Worm (Caenorhabditis elegans): Measurements from ENCODE around the gene Y48E1C.1.
A peak's percentile ranks its signal among the peaks of the same experiment; 100 is the strongest.

The Y48E1C.1 gene

ce11 chrII:13447668-13448067 lies 32.9 kb downstream of the Y48E1C.1 start (continued):
- TF ChIP-seq ztf-11 (tag; optimal IDR thresholded peaks at IDR 0.05) (no peak), nhr-237 (tag; optimal IDR thresholded peaks at IDR 0.05) (peak; percentile 77), jun-1 (tag; optimal IDR thresholded peaks at IDR 0.05) (peak; percentile 59), ceh-88 (GFP tag; IDR thresholded peaks at IDR 0.05) (0 out of 2 replicates have a peak, but pooled peaks have one; percentile 14), pax-3 (tag; optimal IDR thresholded peaks at IDR 0.05) (peak; percentile 40), Y116A8C.19 (tag; optimal IDR thresholded peaks at IDR 0.05; ENCODE audit: borderline replicate concordance) (no peak), alr-1 (tag; optimal IDR thresholded peaks at IDR 0.05; ENCODE audit: borderline replicate concordance) (no peak), nhr-84 (tag; optimal IDR thresholded peaks at IDR 0.05) (no peak), fkh-10 (GFP tag; optimal IDR thresholded peaks at IDR 0.05) (peak; percentile 77), fos-1 (tag; optimal IDR thresholded peaks at IDR 0.05) (peak; percentile 81), mep-1 (tag; optimal IDR thresholded peaks at IDR 0.05) (peak; percentile 96), egl-13 (tag; optimal IDR thresholded peaks at IDR 0.05) (no peak), nhr-76 (tag; optimal IDR thresholded peaks at IDR 0.05) (no peak), mdl-1 (tag; optimal IDR thresholded peaks at IDR 0.05) (peak in 1 of 2 experiments; percentile 92), ceh-8 (GFP tag; optimal IDR thresholded peaks at IDR 0.05) (no peak), C34B4.2 (tag; optimal IDR thresholded peaks at IDR 0.05) (no peak), nhr-12 (tag; optimal IDR thresholded peaks at IDR 0.05) (no peak), lin-13 (GFP tag; optimal IDR thresholded peaks at IDR 0.05) (peak; percentile 92), aly-2 (tag; optimal IDR thresholded peaks at IDR 0.05) (no peak), elt-2 (tag; optimal IDR thresholded peaks at IDR 0.05) (peak; percentile 1), ceh-82 (tag; optimal IDR thresholded peaks at IDR 0.05) (peak; percentile 33 to 90 (median 62)), dsc-1 (tag; optimal IDR thresholded peaks at IDR 0.05) (peak; percentile 72), ama-1 (optimal IDR thresholded peaks at IDR 0.05) (peak; percentile 44), fkh-4 (tag; optimal IDR thresholded peaks at IDR 0.05; ENCODE audit: borderline replicate concordance) (no peak), ztf-4 (tag; optimal IDR thresholded peaks at IDR 0.05) (peak; percentile 46), vab-15 (tag; optimal IDR thresholded peaks at IDR 0.05) (no peak), swsn-7 (tag; optimal IDR thresholded peaks at IDR 0.05) (peak; percentile 82), mab-9 (GFP tag; IDR thresholded peaks at IDR 0.05) (no peak), dpl-1 (GFP tag; optimal IDR thresholded peaks at IDR 0.05) (peak; percentile 77 to 83 (median 79)), nhr-28 (tag; optimal IDR thresholded peaks at IDR 0.05) (no peak), ets-5 (GFP tag; IDR thresholded peaks at IDR 0.05) (no peak), zag-1 (tag; optimal IDR thresholded peaks at IDR 0.05) (no peak), unc-62 (GFP tag; optimal IDR thresholded peaks at IDR 0.05) (peak; percentile 31), hlh-4 (tag; optimal IDR thresholded peaks at IDR 0.05) (no peak), elt-3 (tag; optimal IDR thresholded peaks at IDR 0.05) (peak in 2 of 6 experiments; percentile 67 to 80), lin-14 (GFP tag; optimal IDR thresholded peaks at IDR 0.05) (peak; percentile 99), nhr-71 (tag; optimal IDR thresholded peaks at IDR 0.05) (peak; percentile 95), lin-35 (GFP tag; optimal IDR thresholded peaks at IDR 0.05) (peak; percentile 82 to 90), C04F5.9 (tag; optimal IDR thresholded peaks at IDR 0.05) (peak; percentile 6)

- no peak for TF ChIP-seq lsy-2 (tag; optimal IDR thresholded peaks at IDR 0.05)
- no peak for TF ChIP-seq mef-2 (tag; optimal IDR thresholded peaks at IDR 0.05)
- no peak for TF ChIP-seq skn-1 (tag; optimal IDR thresholded peaks at IDR 0.05)
- TF ChIP-seq ceh-88 (GFP tag; IDR thresholded peaks at IDR 0.05) = no peak
Measured at ce11 chrII:13451321-13451720, 36.5 kb downstream of the Y48E1C.1 start.

Measured in whole organism, L1 larva.